Worm (Caenorhabditis elegans) whole organism, L4 larva: Measurements from ENCODE around the gene clc-19.

Source experiments
- ama-1 ChIP-seq: fragments of 150-350 bp; optimal IDR thresholded peaks from 2 replicates; lab custom pipeline; 2014; ENCODE audit warnings: inconsistent platforms, mixed read lengths
- arid-1 ChIP-seq: fragments of 200-800 bp; sonication (Bioruptor generic); conservative IDR thresholded peaks from 2 replicates; pipeline ENCODE4 v1.3.6; 2022; ENCODE audit warnings: missing genetic modification reagents, missing genetic modification characterization, missing compliant biosample characterization
- fos-1 ChIP-seq: fragments of 150-350 bp; optimal IDR thresholded peaks from 2 replicates; lab custom pipeline; 2014; ENCODE audit warnings: missing biosample characterization, missing genetic modification characterization
- gei-8 ChIP-seq: fragments of 200-800 bp; sonication (Bioruptor generic); optimal IDR thresholded peaks from 2 replicates; lab custom pipeline; 2018; ENCODE audit warnings: mild to moderate bottlenecking, missing genetic modification characterization, missing compliant biosample characterization
- hlh-30 ChIP-seq: sonication (generic microtip); optimal IDR thresholded peaks from 2 replicates; lab custom pipeline; 2017; ENCODE audit warnings: antibody characterized with exemption, mild to moderate bottlenecking, missing genetic modification characterization, missing compliant biosample characterization; ENCODE audit not compliant: insufficient read depth
- nhr-10 ChIP-seq: fragments of 150-350 bp; optimal IDR thresholded peaks from 2 replicates; lab custom pipeline; 2014; ENCODE audit warnings: missing biosample characterization, missing genetic modification characterization
- nhr-102 ChIP-seq: sonication (generic microtip); optimal IDR thresholded peaks from 2 replicates; lab custom pipeline; 2016; ENCODE audit warnings: mild to moderate bottlenecking, missing genetic modification characterization, moderate library complexity, missing compliant biosample characterization
- pha-4 ChIP-seq, 2 experiments: fragments of 150-350 bp in 1 of 2; fragments of 200-800 bp in 1 of 2; sonication (Bioruptor generic) in 1 of 2; IDR thresholded peaks in 1 of 2; optimal IDR thresholded peaks in 1 of 2; 2 replicates each; pipeline versions ENCODE4 v1.3.6 to Lab custom; 2014 to 2022; ENCODE audit warnings: missing genetic modification characterization in 2 of 2, missing genetic modification reagents in 2 of 2, missing biosample characterization in 1 of 2, missing compliant biosample characterization in 1 of 2
- pqm-1 ChIP-seq: sonication (generic microtip); optimal IDR thresholded peaks from 2 replicates; lab custom pipeline; 2017; ENCODE audit warnings: missing biosample characterization, missing genetic modification characterization
- unc-62 ChIP-seq, 3 experiments: fragments of 150-350 bp in 1 of 3; sonication (generic microtip); optimal IDR thresholded peaks in 2 of 3; peaks in 1 of 3; 1 replicate in 1 of 3; 2 replicates in 2 of 3; lab custom pipeline; 2014 to 2017; ENCODE audit warnings: missing biosample characterization in 3 of 3, missing genetic modification characterization in 3 of 3, missing genetic modification reagents in 3 of 3, missing genotype in 1 of 3

DNA sequence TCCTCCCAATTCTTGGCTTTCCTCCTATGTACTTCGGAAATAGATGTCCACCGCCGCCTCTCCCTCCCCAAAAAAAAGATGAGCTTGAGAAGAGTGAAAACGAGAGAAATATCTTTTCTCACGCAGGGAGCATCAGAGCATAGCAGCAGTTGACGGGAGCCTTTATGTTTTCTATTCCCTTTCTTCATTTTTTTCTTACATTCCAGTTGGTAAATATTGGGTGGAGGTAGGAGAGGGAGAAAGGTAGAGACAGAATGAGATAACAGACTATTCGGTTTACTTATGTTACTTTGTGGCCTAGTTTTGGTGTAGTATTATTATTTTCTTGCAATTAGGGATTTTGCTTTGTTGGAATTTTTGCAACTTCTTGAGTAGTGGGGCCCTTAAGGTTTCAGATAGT, 28.8 kb downstream of the clc-19 start:
- no peak for TF ChIP-seq arid-1 (GFP tag; lab: Robert Waterston, UW)
- no peak for TF ChIP-seq hlh-30 (tag; lab: Kevin White, UChicago)
- no peak for TF ChIP-seq ama-1 (lab: Kevin White, UChicago)
- TF ChIP-seq nhr-102 (tag; lab: Kevin White, UChicago), result no peak
- no peak for TF ChIP-seq pha-4 (GFP tag; IDR thresholded peaks at IDR 0.05; lab: Robert Waterston, UW)
- TF ChIP-seq pha-4 (tag; optimal IDR thresholded peaks at IDR 0.05; lab: Kevin White, UChicago), result no peak
- peak in 1 of 2 experiments; percentile 43 for TF ChIP-seq unc-62 (GFP tag; optimal IDR thresholded peaks at IDR 0.05 in 1 of 2; lab: Kevin White, UChicago)
- no peak for TF ChIP-seq unc-62 (tag; optimal IDR thresholded peaks at IDR 0.05; lab: Kevin White, UChicago)
- TF ChIP-seq gei-8 (GFP tag; lab: Kevin White, UChicago), result no peak
- TF ChIP-seq pqm-1 (tag; lab: Kevin White, UChicago), result no peak
- TF ChIP-seq nhr-10 (tag; lab: Kevin White, UChicago), result no peak
- TF ChIP-seq fos-1, result no peak
